Worm (Caenorhabditis elegans) whole organism, L4 larva: Measurements from ENCODE around the gene luc-7L.

Experiments
- T20F7.1 ChIP-seq: fragments of 200-800 bp; sonication (Bioruptor generic); optimal IDR thresholded peaks from 2 replicates; lab custom pipeline; 2018; ENCODE audit warnings: mild to moderate bottlenecking, missing genetic modification characterization, missing compliant biosample characterization
- aha-1 ChIP-seq: fragments of 150-350 bp; peaks from one replicate; lab custom pipeline; 2014; ENCODE audit warnings: missing biosample characterization, missing genetic modification characterization
- arid-1 ChIP-seq: fragments of 200-800 bp; sonication (Bioruptor generic); conservative IDR thresholded peaks from 2 replicates; pipeline ENCODE4 v1.3.6; 2022; ENCODE audit warnings: missing genetic modification reagents, missing genetic modification characterization, missing compliant biosample characterization
- ceh-82 ChIP-seq: sonication (generic microtip); optimal IDR thresholded peaks from 2 replicates; lab custom pipeline; 2017; ENCODE audit warnings: missing biosample characterization, missing genetic modification characterization
- daf-16 ChIP-seq, 3 experiments: sonication (generic microtip); optimal IDR thresholded peaks; 2 replicates each; lab custom pipeline; 2016 to 2017; ENCODE audit warnings: missing genetic modification characterization in 3 of 3, missing genetic modification reagents in 3 of 3, mild to moderate bottlenecking in 2 of 3, missing compliant biosample characterization in 2 of 3, missing biosample characterization in 1 of 3, moderate library complexity in 1 of 3
- dmd-9 ChIP-seq: fragments of 200-800 bp; sonication (Bioruptor generic); IDR thresholded peaks from 2 replicates; pipeline ENCODE4 v1.3.6; 2022; ENCODE audit warnings: missing genetic modification reagents, missing genetic modification characterization, missing compliant biosample characterization
- dpl-1 ChIP-seq: fragments of 150-350 bp; optimal IDR thresholded peaks from 2 replicates; lab custom pipeline; 2014; ENCODE audit warnings: missing biosample characterization, missing genetic modification reagents, missing genetic modification characterization
- dve-1 ChIP-seq: sonication (generic microtip); optimal IDR thresholded peaks from 2 replicates; lab custom pipeline; 2017; ENCODE audit warnings: antibody characterized with exemption, mild to moderate bottlenecking, missing genetic modification characterization, missing compliant biosample characterization; ENCODE audit not compliant: insufficient read depth
- hlh-11 ChIP-seq: fragments of 200-800 bp; sonication (Bioruptor generic); optimal IDR thresholded peaks from 2 replicates; lab custom pipeline; 2018; ENCODE audit warnings: mild to moderate bottlenecking, missing genetic modification characterization, missing compliant biosample characterization
- hlh-30 ChIP-seq: sonication (generic microtip); optimal IDR thresholded peaks from 2 replicates; lab custom pipeline; 2017; ENCODE audit warnings: antibody characterized with exemption, mild to moderate bottlenecking, missing genetic modification characterization, missing compliant biosample characterization; ENCODE audit not compliant: insufficient read depth
- lin-1 ChIP-seq: fragments of 200-800 bp; sonication (Bioruptor generic); IDR thresholded peaks from 2 replicates; pipeline ENCODE4 v1.3.6; 2022; ENCODE audit warnings: missing genetic modification reagents, missing genetic modification characterization, missing compliant biosample characterization
- mdl-1 ChIP-seq, 2 experiments: fragments of 150-350 bp in 1 of 2; sonication (generic microtip) in 1 of 2; optimal IDR thresholded peaks; 2 replicates each; lab custom pipeline; 2014 to 2017; ENCODE audit warnings: missing biosample characterization in 2 of 2, missing genetic modification characterization in 2 of 2
- mep-1 ChIP-seq: fragments of 150-350 bp; sonication (generic microtip); optimal IDR thresholded peaks from 3 replicates; lab custom pipeline; 2014; ENCODE audit warnings: missing biosample characterization, missing genetic modification characterization
- mes-2 ChIP-seq: sonication (generic microtip); optimal IDR thresholded peaks from 2 replicates; lab custom pipeline; 2016; ENCODE audit warnings: missing genotype, mild to moderate bottlenecking, missing genetic modification characterization, missing compliant biosample characterization; ENCODE audit not compliant: poor library complexity, severe bottlenecking
- nhr-11 ChIP-seq: fragments of 150-350 bp; optimal IDR thresholded peaks from 2 replicates; lab custom pipeline; 2014; ENCODE audit warnings: missing biosample characterization, missing genetic modification characterization
- nhr-28 ChIP-seq: fragments of 150-350 bp; optimal IDR thresholded peaks from 2 replicates; lab custom pipeline; 2014; ENCODE audit warnings: missing biosample characterization, missing genetic modification characterization
- nhr-6 ChIP-seq: fragments of 150-350 bp; optimal IDR thresholded peaks from 2 replicates; lab custom pipeline; 2014; ENCODE audit warnings: missing biosample characterization, missing genetic modification characterization
- pha-4 ChIP-seq, 2 experiments: fragments of 150-350 bp in 1 of 2; fragments of 200-800 bp in 1 of 2; sonication (Bioruptor generic) in 1 of 2; IDR thresholded peaks in 1 of 2; optimal IDR thresholded peaks in 1 of 2; 2 replicates each; pipeline versions ENCODE4 v1.3.6 to Lab custom; 2014 to 2022; ENCODE audit warnings: missing genetic modification characterization in 2 of 2, missing genetic modification reagents in 2 of 2, missing biosample characterization in 1 of 2, missing compliant biosample characterization in 1 of 2
- php-3 ChIP-seq: fragments of 200-800 bp; sonication (Bioruptor generic); IDR thresholded peaks from 2 replicates; pipeline ENCODE4 v1.3.6; 2022; ENCODE audit warnings: missing genetic modification reagents, missing genetic modification characterization, missing compliant biosample characterization
- pqm-1 ChIP-seq: sonication (generic microtip); optimal IDR thresholded peaks from 2 replicates; lab custom pipeline; 2017; ENCODE audit warnings: missing biosample characterization, missing genetic modification characterization
- rbr-2 ChIP-seq: sonication (generic microtip); optimal IDR thresholded peaks from 2 replicates; lab custom pipeline; 2016; ENCODE audit warnings: missing genotype, missing genetic modification characterization, missing compliant biosample characterization
- tag-97 ChIP-seq: fragments of 200-800 bp; sonication (Bioruptor generic); IDR thresholded peaks from 2 replicates; pipeline ENCODE4 v1.3.6; 2022; ENCODE audit warnings: missing genetic modification characterization, missing compliant biosample characterization
- tra-1 ChIP-seq: fragments of 200-800 bp; sonication (Bioruptor generic); IDR thresholded peaks from 2 replicates; pipeline ENCODE4 v1.3.6; 2022; ENCODE audit warnings: missing genetic modification reagents, missing genetic modification characterization, missing compliant biosample characterization
- unc-130 ChIP-seq: sonication (generic microtip); optimal IDR thresholded peaks from 2 replicates; lab custom pipeline; 2016; ENCODE audit warnings: missing genetic modification reagents, missing genetic modification characterization, missing compliant biosample characterization
- zfp-2 ChIP-seq: sonication (generic microtip); optimal IDR thresholded peaks from 2 replicates; lab custom pipeline; 2016; ENCODE audit warnings: mild to moderate bottlenecking, missing genetic modification characterization, missing compliant biosample characterization
- ztf-11 ChIP-seq: fragments of 150-350 bp; optimal IDR thresholded peaks from 2 replicates; lab custom pipeline; 2014; ENCODE audit warnings: missing biosample characterization, missing genetic modification characterization
- ztf-7 ChIP-seq: fragments of 150-350 bp; optimal IDR thresholded peaks from 2 replicates; lab custom pipeline; 2014; ENCODE audit warnings: missing biosample characterization, missing genetic modification characterization

The luc-7L gene

DNA sequence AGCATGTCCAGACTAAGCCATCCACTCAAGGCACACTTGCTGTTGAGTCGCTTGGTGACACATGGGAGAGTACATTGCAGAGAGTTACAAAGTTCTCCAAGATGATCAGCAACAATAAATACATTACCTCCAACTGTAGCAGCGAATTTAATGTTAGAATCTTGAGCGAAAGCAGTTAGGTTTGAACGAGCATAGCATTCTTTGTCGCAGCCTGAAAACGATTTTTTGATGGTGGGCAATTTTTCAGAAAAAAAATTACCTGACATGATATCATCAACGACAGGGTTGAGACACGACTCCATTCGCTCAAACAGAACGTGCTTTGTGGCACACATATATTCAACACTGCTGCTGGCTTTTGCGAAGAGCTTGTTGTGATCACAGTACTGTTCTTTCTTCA lies 44.3 kb downstream of the luc-7L start:
- TF ChIP-seq T20F7.1 (GFP tag; lab: Kevin White, UChicago) = no peak
- TF ChIP-seq aha-1 = peak; percentile 60

DNA sequence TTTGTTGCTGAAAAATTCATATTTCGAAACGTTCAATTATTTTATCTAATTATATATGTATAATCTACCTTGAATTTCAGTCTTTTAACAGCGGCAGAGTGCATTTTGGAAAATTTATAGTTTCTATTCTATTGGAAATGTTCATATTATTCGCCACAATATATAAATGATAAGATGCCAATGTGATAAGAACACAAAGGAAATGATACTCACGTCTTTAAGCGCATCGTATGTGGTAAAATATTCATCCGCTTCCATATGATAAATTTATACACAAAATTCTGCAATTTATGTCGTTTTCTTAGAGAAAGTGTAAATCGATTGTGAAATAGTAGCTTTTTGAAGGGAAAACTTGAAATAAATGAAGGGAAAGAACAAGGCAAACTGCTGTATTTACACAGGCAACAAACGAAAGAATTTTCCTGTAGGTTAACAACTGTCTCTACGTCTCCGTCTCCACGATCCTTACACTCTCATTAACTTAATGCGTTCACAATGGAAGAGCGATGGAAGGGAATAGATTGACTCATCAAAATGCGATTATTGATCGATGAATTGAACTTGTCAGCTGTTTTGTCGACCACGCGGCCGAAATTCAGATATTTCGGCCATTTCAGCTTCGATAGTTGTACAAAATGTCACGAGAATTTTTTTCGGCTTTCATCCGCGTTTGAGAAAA lies 45.1 kb downstream of the luc-7L start, which contains the start of gene alfa-1:
alfa-1 (minus strand) TSS at position 515 of the 679 bp plus-strand sequence.
- TF ChIP-seq mes-2 (tag; lab: Kevin White, UChicago) = no peak
- peak; percentile 15 for TF ChIP-seq dpl-1 (GFP tag; lab: Kevin White, UChicago)
- no peak for TF ChIP-seq ceh-82
- no peak for TF ChIP-seq unc-130 (GFP tag; lab: Kevin White, UChicago)
- peak; percentile 45 for TF ChIP-seq hlh-11
- no peak for TF ChIP-seq nhr-11 (tag; lab: Kevin White, UChicago)
- TF ChIP-seq tag-97 (GFP tag; lab: Robert Waterston, UW) = no peak
- TF ChIP-seq tra-1 (GFP tag; lab: Robert Waterston, UW) = no peak
- TF ChIP-seq nhr-28 (tag; lab: Kevin White, UChicago) = peak; percentile 77
- TF ChIP-seq pha-4 (GFP tag; IDR thresholded peaks at IDR 0.05; lab: Robert Waterston, UW) = no peak
- peak; percentile 59 for TF ChIP-seq pha-4 (tag; optimal IDR thresholded peaks at IDR 0.05; lab: Kevin White, UChicago)
- peak; percentile 44 for TF ChIP-seq nhr-6 (tag; lab: Kevin White, UChicago)
- no peak for TF ChIP-seq dmd-9 (GFP tag; lab: Robert Waterston, UW)
- TF ChIP-seq php-3 (GFP tag; lab: Robert Waterston, UW) = no peak
- TF ChIP-seq mep-1 (tag; lab: Kevin White, UChicago) = peak; percentile 25
- peak; percentile 88 for TF ChIP-seq pqm-1 (tag; lab: Kevin White, UChicago)
- TF ChIP-seq dve-1 (tag; lab: Kevin White, UChicago) = peak; percentile 3
- TF ChIP-seq T20F7.1 (GFP tag; lab: Kevin White, UChicago) = peak; percentile 46
- no peak for TF ChIP-seq mdl-1 (tag; optimal IDR thresholded peaks at IDR 0.05; lab: Kevin White, UChicago)
- TF ChIP-seq aha-1 = no peak
- no peak for TF ChIP-seq daf-16 (GFP tag; optimal IDR thresholded peaks at IDR 0.05; lab: Kevin White, UChicago)
- peak; percentile 28 for TF ChIP-seq daf-16 (tag; optimal IDR thresholded peaks at IDR 0.05; lab: Kevin White, UChicago)
- TF ChIP-seq ztf-7 (tag; lab: Kevin White, UChicago) = no peak
- TF ChIP-seq hlh-30 = peak; percentile 61
- no peak for TF ChIP-seq lin-1 (GFP tag; lab: Robert Waterston, UW)
- TF ChIP-seq rbr-2 = no peak
- TF ChIP-seq zfp-2 = no peak
- TF ChIP-seq ztf-11 (tag; lab: Kevin White, UChicago) = no peak
- no peak for TF ChIP-seq arid-1 (GFP tag; lab: Robert Waterston, UW)
